Fruit fly (Drosophila melanogaster): ENCODE data around the gene CG33965.

DNA sequence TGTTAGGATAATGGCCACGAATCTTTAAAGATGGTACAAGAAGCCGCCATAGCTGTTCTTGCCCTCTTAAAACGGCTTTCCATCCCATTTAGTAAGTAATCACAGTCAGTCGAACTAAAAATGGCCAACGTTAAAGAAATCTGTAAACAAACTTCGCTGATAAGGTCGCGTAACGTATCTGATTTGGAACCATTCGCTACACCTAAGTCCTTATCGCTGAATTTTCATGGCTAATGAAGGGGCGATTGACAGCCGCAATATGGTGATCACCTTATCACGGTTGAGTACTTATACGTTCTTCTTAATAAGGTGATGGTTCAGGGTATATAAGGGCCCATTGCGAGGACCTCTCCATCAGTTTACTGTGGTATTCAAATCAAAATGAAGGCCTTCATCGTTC, 20.1 kb upstream of the CG33965 start, which contains the start of gene LysE:
- TF ChIP-seq Rel (GFP tag; optimal IDR thresholded peaks at IDR 0.05) (no peak), Rel (tag; optimal IDR thresholded peaks at IDR 0.05) (no peak), OdsH (GFP tag; optimal IDR thresholded peaks at IDR 0.05) (no peak), Abd-B (GFP tag; optimal IDR thresholded peaks at IDR 0.05) (no peak), dl (GFP tag; optimal IDR thresholded peaks at IDR 0.05; ENCODE audit: insufficient read depth in 1 of 2, partially characterized antibody in 2 of 2) (no peak), CG32264 (GFP tag; optimal IDR thresholded peaks at IDR 0.05) (no peak), Mio (GFP tag; optimal IDR thresholded peaks at IDR 0.05) (no peak), rgr (GFP tag; optimal IDR thresholded peaks at IDR 0.05) (no peak), Myc (optimal IDR thresholded peaks at IDR 0.05) (no peak)
